ENCODE assay signal across 1 fruit fly cellular context in the genomic region with DNA sequence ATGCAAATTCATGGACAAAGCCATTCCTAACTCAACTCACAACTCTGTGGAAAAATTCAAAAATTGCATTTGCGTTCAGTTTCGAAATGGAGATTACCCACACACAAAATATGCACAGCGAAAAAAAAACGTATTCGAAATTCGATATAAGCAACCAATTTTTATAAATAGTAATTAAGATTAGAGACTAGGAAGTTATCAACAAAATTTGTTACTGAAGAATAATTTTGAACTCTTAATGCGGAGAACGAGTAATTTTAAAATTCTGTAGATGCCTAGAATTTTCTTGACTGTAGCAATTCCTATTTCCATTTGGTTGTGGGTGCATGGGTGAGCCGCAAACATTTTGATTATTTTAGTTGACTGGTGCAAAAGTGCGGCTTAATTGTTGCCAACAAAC.
TF ChIP-seq lines count a peak whose summit lies in the region.

No protein-coding gene starts in this region.

TF ChIP-seq in whole organism, prepupa, 60 proteins besides CTCF, POLR2A, EP300 and RAD21 (continued from another document):
- TF ChIP-seq CG16779 (tag; optimal IDR thresholded peaks at IDR 0.05; lab: Kevin White, UChicago) (no peak), Hr4 (GFP tag; optimal IDR thresholded peaks at IDR 0.05; lab: Kevin White, UChicago) (peak; percentile 56), CG10631 (GFP tag; optimal IDR thresholded peaks at IDR 0.05; lab: Kevin White, UChicago) (peak; percentile 26), dac (GFP tag; optimal IDR thresholded peaks at IDR 0.05; lab: Kevin White, UChicago) (no peak), CG3032 (tag; optimal IDR thresholded peaks at IDR 0.05; lab: Kevin White, UChicago) (no peak), Hr39 (GFP tag; optimal IDR thresholded peaks at IDR 0.05; lab: Kevin White, UChicago) (no peak), vri (GFP tag; optimal IDR thresholded peaks at IDR 0.05; lab: Kevin White, UChicago) (no peak), CG9139 (GFP tag; optimal IDR thresholded peaks at IDR 0.05; lab: Kevin White, UChicago) (no peak), achi (GFP tag; optimal IDR thresholded peaks at IDR 0.05; lab: Kevin White, UChicago) (no peak), CG8632 (GFP tag; optimal IDR thresholded peaks at IDR 0.05; lab: Kevin White, UChicago) (no peak), CG6808 (GFP tag; optimal IDR thresholded peaks at IDR 0.05; lab: Kevin White, UChicago) (no peak), Met (GFP tag; optimal IDR thresholded peaks at IDR 0.05; lab: Kevin White, UChicago) (peak; percentile 32), Eip93F (GFP tag; optimal IDR thresholded peaks at IDR 0.05; lab: Kevin White, UChicago) (no peak), fkh (GFP tag; optimal IDR thresholded peaks at IDR 0.05; lab: Kevin White, UChicago) (no peak), Hr38 (GFP tag; optimal IDR thresholded peaks at IDR 0.05; lab: Kevin White, UChicago) (no peak), CG8319 (GFP tag; optimal IDR thresholded peaks at IDR 0.05; lab: Kevin White, UChicago) (no peak), OdsH (GFP tag; optimal IDR thresholded peaks at IDR 0.05; lab: Kevin White, UChicago) (peak; percentile 35), ss (GFP tag; optimal IDR thresholded peaks at IDR 0.05; lab: Kevin White, UChicago) (no peak), acj6 (GFP tag; optimal IDR thresholded peaks at IDR 0.05; lab: Kevin White, UChicago) (peak; percentile 7), CG1621 (tag; optimal IDR thresholded peaks at IDR 0.05; lab: Kevin White, UChicago) (no peak), CG11762 (GFP tag; optimal IDR thresholded peaks at IDR 0.05; lab: Kevin White, UChicago; ENCODE audit: insufficient read depth) (no peak), net (GFP tag; optimal IDR thresholded peaks at IDR 0.05; lab: Kevin White, UChicago) (peak; percentile 24), cyc (GFP tag; optimal IDR thresholded peaks at IDR 0.05; lab: Kevin White, UChicago) (no peak), Ets96B (tag; optimal IDR thresholded peaks at IDR 0.05; lab: Kevin White, UChicago) (no peak), Sox102F (GFP tag; optimal IDR thresholded peaks at IDR 0.05; lab: Kevin White, UChicago) (no peak), eg (GFP tag; IDR thresholded peaks at IDR 0.05; lab: Robert Waterston, UW) (peak; percentile 57), CG3919 (GFP tag; optimal IDR thresholded peaks at IDR 0.05; lab: Kevin White, UChicago) (peak; percentile 18), CG31627 (GFP tag; optimal IDR thresholded peaks at IDR 0.05; lab: Kevin White, UChicago) (peak; percentile 34), Ets21C (GFP tag; optimal IDR thresholded peaks at IDR 0.05; lab: Kevin White, UChicago) (no peak), CG11902 (GFP tag; optimal IDR thresholded peaks at IDR 0.05; lab: Kevin White, UChicago) (no peak), CG32006 (GFP tag; optimal IDR thresholded peaks at IDR 0.05; lab: Kevin White, UChicago) (peak; percentile 44), CG7368 (GFP tag; optimal IDR thresholded peaks at IDR 0.05; lab: Kevin White, UChicago) (no peak), Gug (GFP tag; IDR thresholded peaks at IDR 0.05; lab: Robert Waterston, UW) (peak; percentile 23; the same call in 1 of the 2 replicates), salr (GFP tag; optimal IDR thresholded peaks at IDR 0.05; lab: Kevin White, UChicago) (peak in 1 of 2 experiments; percentile 19), pdm3 (GFP tag; optimal IDR thresholded peaks at IDR 0.05; lab: Kevin White, UChicago) (peak; percentile 22), Blimp-1 (GFP tag; optimal IDR thresholded peaks at IDR 0.05; lab: Kevin White, UChicago) (no peak)
